Worm (Caenorhabditis elegans) whole organism, late embryonic: ENCODE results near the gene ghi-1.

Experiments
- F13H6.1 ChIP-seq: sonication (generic microtip); optimal IDR thresholded peaks from 2 replicates; lab custom pipeline; 2016; ENCODE audit warnings: missing genetic modification characterization, missing compliant biosample characterization
- ama-1 ChIP-seq: fragments of 150-350 bp; optimal IDR thresholded peaks from 2 replicates; lab custom pipeline; 2014
- ceh-2 ChIP-seq: sonication (generic microtip); optimal IDR thresholded peaks from 2 replicates; lab custom pipeline; 2016; ENCODE audit warnings: missing genotype, missing genetic modification characterization, missing compliant biosample characterization
- ceh-45 ChIP-seq: fragments of 200-800 bp; sonication (Bioruptor generic); IDR thresholded peaks from 2 replicates; pipeline ENCODE4 v1.3.6; 2022; ENCODE audit warnings: missing genetic modification reagents, missing genetic modification characterization, missing compliant biosample characterization
- hlh-30 ChIP-seq: sonication (generic microtip); optimal IDR thresholded peaks from 2 replicates; lab custom pipeline; 2017; ENCODE audit warnings: antibody characterized with exemption, missing genetic modification characterization, missing compliant biosample characterization; ENCODE audit not compliant: insufficient read depth
- nhr-11 ChIP-seq: fragments of 150-350 bp; optimal IDR thresholded peaks from 2 replicates; lab custom pipeline; 2014; ENCODE audit warnings: missing biosample characterization, missing genetic modification characterization
- rnt-1 ChIP-seq: sonication (generic microtip); optimal IDR thresholded peaks from 2 replicates; lab custom pipeline; 2016; ENCODE audit warnings: missing genetic modification characterization, missing compliant biosample characterization
- ztf-16 ChIP-seq: sonication (generic microtip); optimal IDR thresholded peaks from 2 replicates; lab custom pipeline; 2017; ENCODE audit warnings: missing genetic modification characterization, missing compliant biosample characterization

ce11 chrII:11616333-11616942 lies 30.1 kb upstream of the ghi-1 start:
- TF ChIP-seq nhr-11 (tag; lab: Kevin White, UChicago) (no peak), rnt-1 (tag; lab: Kevin White, UChicago) (no peak), hlh-30 (tag; lab: Kevin White, UChicago) (no peak), ztf-16 (tag; lab: Kevin White, UChicago) (no peak), ceh-2 (no peak), F13H6.1 (tag; lab: Kevin White, UChicago) (no peak), ceh-45 (GFP tag; lab: Robert Waterston, UW) (no peak), ama-1 (lab: Kevin White, UChicago) (no peak)
